Fruit fly (Drosophila melanogaster) S2 (cell line): ENCODE data around the gene Vps4.
A peak's percentile ranks its signal among the peaks of the same experiment; 100 is the strongest.

Experiments used
- CG8478 ChIP-seq: fragments of >200 bp; optimal IDR thresholded peaks from 2 replicates; lab custom pipeline; 2018
- CTCF ChIP-seq, 2 experiments: fragments of >200 bp; optimal IDR thresholded peaks; 2 replicates each; lab custom pipeline; 2018

DNA sequence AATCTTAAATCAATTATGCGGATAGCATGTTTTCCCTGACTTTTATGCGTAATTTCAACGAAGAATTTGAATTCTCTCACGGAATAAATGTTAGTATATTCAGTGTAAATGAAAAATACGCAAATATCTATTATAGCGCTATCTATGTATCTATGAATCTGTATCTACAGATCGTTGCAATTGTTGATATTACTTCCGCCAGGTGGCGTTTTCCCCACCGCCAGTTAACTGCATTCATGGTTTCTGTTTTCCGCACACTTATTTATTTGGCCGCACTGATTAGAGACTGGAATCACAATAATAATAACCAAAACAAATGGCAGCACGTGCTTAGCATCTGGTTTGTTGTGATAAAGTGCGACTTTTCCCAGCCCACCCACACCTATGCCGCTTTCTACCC, 24.7 kb upstream of the Vps4 start:
- TF ChIP-seq CG8478 (no peak), CTCF (optimal IDR thresholded peaks at IDR 0.05; lab: Kevin White, UChicago) (peak; percentile 74 to 76)
